Worm (Caenorhabditis elegans) whole organism, L3 larva: ENCODE measurements around the gene act-2.

Experiments used
- R02D3.7 ChIP-seq: fragments of 150-350 bp; optimal IDR thresholded peaks from 2 replicates; lab custom pipeline; 2014; ENCODE audit warnings: missing biosample characterization, missing genetic modification characterization
- aly-2 ChIP-seq: fragments of 150-350 bp; optimal IDR thresholded peaks from 2 replicates; lab custom pipeline; 2014; ENCODE audit warnings: missing biosample characterization, missing genetic modification characterization
- ama-1 ChIP-seq: fragments of 150-350 bp; optimal IDR thresholded peaks from 2 replicates; lab custom pipeline; 2018
- ceh-82 ChIP-seq: fragments of 150-350 bp; optimal IDR thresholded peaks from 2 replicates; lab custom pipeline; 2014; ENCODE audit warnings: missing biosample characterization, missing genetic modification characterization
- elt-2 ChIP-seq: sonication (generic microtip); optimal IDR thresholded peaks from 2 replicates; lab custom pipeline; 2016; ENCODE audit warnings: missing genetic modification reagents, mild to moderate bottlenecking, missing genetic modification characterization, missing compliant biosample characterization
- eor-1 ChIP-seq, 2 experiments: fragments of 150-350 bp; optimal IDR thresholded peaks; 2 replicates each; lab custom pipeline; 2014 to 2018; ENCODE audit warnings: missing biosample characterization in 2 of 2, missing genetic modification characterization in 2 of 2
- fos-1 ChIP-seq: fragments of 150-350 bp; optimal IDR thresholded peaks from 2 replicates; lab custom pipeline; 2014; ENCODE audit warnings: missing biosample characterization, missing genetic modification characterization
- nhr-23 ChIP-seq: fragments of 150-350 bp; optimal IDR thresholded peaks from 2 replicates; lab custom pipeline; 2014; ENCODE audit warnings: missing biosample characterization, missing genetic modification reagents, missing genetic modification characterization
- nhr-28 ChIP-seq: fragments of 150-350 bp; optimal IDR thresholded peaks from 2 replicates; lab custom pipeline; 2014; ENCODE audit warnings: missing biosample characterization, missing genetic modification characterization
- nhr-76 ChIP-seq: fragments of 150-350 bp; sonication (generic microtip); optimal IDR thresholded peaks from 5 replicates; lab custom pipeline; 2014; ENCODE audit warnings: missing biosample characterization, missing genetic modification characterization
- sea-2 ChIP-seq: fragments of 150-350 bp; sonication (generic microtip); optimal IDR thresholded peaks from 4 replicates; lab custom pipeline; 2014; ENCODE audit warnings: missing biosample characterization, missing genetic modification reagents, missing genetic modification characterization
- unc-39 ChIP-seq: sonication (generic microtip); optimal IDR thresholded peaks from 4 replicates; lab custom pipeline; 2017; ENCODE audit warnings: missing biosample characterization, missing genetic modification characterization
- unc-62 ChIP-seq: fragments of 150-350 bp; sonication (generic microtip); optimal IDR thresholded peaks from 4 replicates; lab custom pipeline; 2014; ENCODE audit warnings: missing biosample characterization, missing genetic modification reagents, missing genetic modification characterization

- TF ChIP-seq ama-1 (lab: Kevin White, UChicago) (no peak), nhr-23 (tag; lab: Kevin White, UChicago) (no peak), ceh-82 (tag; lab: Kevin White, UChicago) (no peak), unc-39 (tag; lab: Kevin White, UChicago) (no peak), fos-1 (tag; lab: Kevin White, UChicago) (no peak), R02D3.7 (tag; lab: Kevin White, UChicago) (no peak), elt-2 (tag; lab: Kevin White, UChicago) (no peak), unc-62 (GFP tag; lab: Kevin White, UChicago) (no peak), aly-2 (no peak), nhr-28 (tag; lab: Kevin White, UChicago) (no peak), sea-2 (GFP tag; lab: Kevin White, UChicago) (no peak), nhr-76 (tag; lab: Kevin White, UChicago) (no peak), eor-1 (tag; optimal IDR thresholded peaks at IDR 0.05; lab: Kevin White, UChicago) (no peak)
Observed at ce11 chrV:11113607-11114006, 35.7 kb upstream of the act-2 start, which contains the start of gene math-33.
